Fruit fly (Drosophila melanogaster) whole organism, embryonic: ENCODE measurements around the gene Fibp.

ENCODE experiments used
- Bgb ChIP-seq: fragments of 200-800 bp; sonication (Bioruptor generic); IDR thresholded peaks from 2 replicates; pipeline ENCODE4 v1.3.6; 2022; ENCODE audit warnings: missing biosample characterization, missing genetic modification characterization; ENCODE audit not compliant: partially characterized antibody
- BtbVII ChIP-seq: fragments of 200-800 bp; sonication (Bioruptor generic); optimal IDR thresholded peaks from 3 replicates; lab custom pipeline; 2017; ENCODE audit warnings: missing biosample characterization, mild to moderate bottlenecking, missing genetic modification characterization
- CG10543 ChIP-seq: fragments of 200-800 bp; sonication (Bioruptor generic); optimal IDR thresholded peaks from 3 replicates; lab custom pipeline; 2017; ENCODE audit warnings: missing biosample characterization, mild to moderate bottlenecking, missing genetic modification characterization, moderate library complexity
- CG12219 ChIP-seq: fragments of 200-800 bp; sonication (Bioruptor generic); optimal IDR thresholded peaks from 3 replicates; lab custom pipeline; 2018; ENCODE audit warnings: missing biosample characterization, mild to moderate bottlenecking, missing genetic modification characterization
- CG13123 ChIP-seq: fragments of 200-800 bp; sonication (Bioruptor generic); optimal IDR thresholded peaks from 2 replicates; lab custom pipeline; 2016; ENCODE audit warnings: missing biosample characterization, missing genetic modification characterization
- CG13624 ChIP-seq: fragments of 200-800 bp; sonication (Bioruptor generic); optimal IDR thresholded peaks from 2 replicates; lab custom pipeline; 2016; ENCODE audit warnings: missing biosample characterization, missing genetic modification characterization
- CG16815 ChIP-seq: fragments of 200-800 bp; sonication (Bioruptor generic); optimal IDR thresholded peaks from 3 replicates; lab custom pipeline; 2017; ENCODE audit warnings: missing biosample characterization, mild to moderate bottlenecking, missing genetic modification characterization
- CG17359 ChIP-seq: fragments of 200-800 bp; sonication (Bioruptor generic); optimal IDR thresholded peaks from 3 replicates; lab custom pipeline; 2018; ENCODE audit warnings: missing biosample characterization, mild to moderate bottlenecking, missing genetic modification characterization, moderate library complexity
- CG17829 ChIP-seq: fragments of 200-800 bp; optimal IDR thresholded peaks from 2 replicates; lab custom pipeline; 2019; ENCODE audit warnings: missing biosample characterization, mild to moderate bottlenecking, missing genetic modification characterization, moderate library complexity
- CG30020 ChIP-seq: fragments of 200-800 bp; optimal IDR thresholded peaks from 2 replicates; lab custom pipeline; 2019; ENCODE audit warnings: missing biosample characterization, mild to moderate bottlenecking, missing genetic modification characterization, moderate library complexity
- CG30403 ChIP-seq: fragments of 200-800 bp; sonication (Bioruptor generic); optimal IDR thresholded peaks from 3 replicates; lab custom pipeline; 2016; ENCODE audit warnings: missing biosample characterization, missing genetic modification characterization
- CG31441 ChIP-seq: fragments of 200-800 bp; sonication (Bioruptor generic); IDR thresholded peaks from 2 replicates; pipeline ENCODE4 v1.3.6; 2022; ENCODE audit warnings: missing biosample characterization, missing genetic modification characterization
- CG32532 ChIP-seq: fragments of 200-800 bp; sonication (Bioruptor generic); IDR thresholded peaks from 2 replicates; pipeline ENCODE4 v1.3.6; 2022; ENCODE audit warnings: missing biosample characterization, missing genetic modification characterization
- CG4328 ChIP-seq: fragments of 200-800 bp; sonication (Bioruptor generic); optimal IDR thresholded peaks from 3 replicates; lab custom pipeline; 2017; ENCODE audit warnings: missing biosample characterization, missing genetic modification reagents, missing genetic modification characterization
- CG6254 ChIP-seq: fragments of 200-800 bp; sonication (Bioruptor generic); optimal IDR thresholded peaks from 3 replicates; lab custom pipeline; 2017; ENCODE audit warnings: mild to moderate bottlenecking, missing biosample characterization, missing genetic modification reagents, missing genetic modification characterization
- CG6683 ChIP-seq: fragments of 200-800 bp; sonication (Bioruptor generic); optimal IDR thresholded peaks from 2 replicates; lab custom pipeline; 2017; ENCODE audit warnings: missing biosample characterization, mild to moderate bottlenecking, missing genetic modification characterization, missing genetic modification reagents
- CG6765 ChIP-seq: fragments of 200-800 bp; sonication (Bioruptor generic); optimal IDR thresholded peaks from 3 replicates; lab custom pipeline; 2017; ENCODE audit warnings: missing biosample characterization, mild to moderate bottlenecking, missing genetic modification characterization
- CG9797 ChIP-seq: fragments of 200-800 bp; sonication (Bioruptor generic); optimal IDR thresholded peaks from 3 replicates; lab custom pipeline; 2018; ENCODE audit warnings: missing biosample characterization, mild to moderate bottlenecking, missing genetic modification characterization
- Chrac-16 ChIP-seq: fragments of 200-800 bp; sonication (Bioruptor generic); optimal IDR thresholded peaks from 3 replicates; lab custom pipeline; 2016; ENCODE audit warnings: missing biosample characterization, missing genetic modification characterization
- Dbx ChIP-seq: fragments of 200-800 bp; sonication (Bioruptor generic); IDR thresholded peaks from 3 replicates; pipeline ENCODE4 v1.3.6; 2022; ENCODE audit warnings: missing biosample characterization, missing genetic modification characterization
- Doc3 ChIP-seq: fragments of 200-800 bp; sonication (Bioruptor generic); IDR thresholded peaks from 3 replicates; pipeline ENCODE4 v1.3.6; 2022; ENCODE audit warnings: missing biosample characterization, missing genetic modification characterization; ENCODE audit not compliant: partially characterized antibody
- Dp ChIP-seq: fragments of 200-800 bp; sonication (Bioruptor generic); optimal IDR thresholded peaks from 2 replicates; lab custom pipeline; 2018; ENCODE audit warnings: missing biosample characterization, mild to moderate bottlenecking, missing genetic modification characterization, moderate library complexity
- ERR ChIP-seq: fragments of 200-800 bp; sonication (Bioruptor generic); optimal IDR thresholded peaks from 2 replicates; lab custom pipeline; 2016; ENCODE audit warnings: missing biosample characterization, missing genetic modification characterization
- Fer1 ChIP-seq: fragments of 200-800 bp; sonication (Bioruptor generic); optimal IDR thresholded peaks from 2 replicates; lab custom pipeline; 2017; ENCODE audit warnings: missing biosample characterization, mild to moderate bottlenecking, missing genetic modification characterization
- Gug ChIP-seq: fragments of 200-800 bp; sonication (Bioruptor generic); IDR thresholded peaks from 4 replicates; pipeline ENCODE4 v1.3.6; 2022; ENCODE audit warnings: missing biosample characterization, missing genetic modification characterization
- Hand ChIP-seq: fragments of 200-800 bp; sonication (Bioruptor generic); optimal IDR thresholded peaks from 2 replicates; lab custom pipeline; 2017; ENCODE audit warnings: mild to moderate bottlenecking, missing biosample characterization, missing genetic modification reagents, missing genetic modification characterization
- Jarid2 ChIP-seq: fragments of 200-800 bp; sonication (Bioruptor generic); optimal IDR thresholded peaks from 3 replicates; lab custom pipeline; 2017; ENCODE audit warnings: mild to moderate bottlenecking, missing biosample characterization, missing genetic modification reagents, missing genetic modification characterization
- PHDP ChIP-seq: fragments of 200-800 bp; sonication (Bioruptor generic); optimal IDR thresholded peaks from 3 replicates; lab custom pipeline; 2018; ENCODE audit warnings: missing biosample characterization, mild to moderate bottlenecking, missing genetic modification characterization, moderate library complexity
- Scr ChIP-seq: fragments of 200-800 bp; sonication (Bioruptor generic); IDR thresholded peaks from 2 replicates; pipeline ENCODE4 v1.3.6; 2022; ENCODE audit warnings: missing biosample characterization, missing genetic modification characterization; ENCODE audit not compliant: partially characterized antibody
- Six4 ChIP-seq: fragments of 200-800 bp; sonication (Bioruptor generic); optimal IDR thresholded peaks from 2 replicates; lab custom pipeline; 2016; ENCODE audit warnings: missing biosample characterization, missing genetic modification characterization
- Sry-δ ChIP-seq: fragments of 200-800 bp; sonication (Bioruptor generic); optimal IDR thresholded peaks from 2 replicates; lab custom pipeline; 2016; ENCODE audit warnings: missing biosample characterization, missing genetic modification characterization
- aop ChIP-seq: fragments of 200-800 bp; sonication (Bioruptor generic); IDR thresholded peaks from 2 replicates; pipeline ENCODE4 v1.3.6; 2022; ENCODE audit warnings: missing biosample characterization, missing genetic modification characterization
- ash1 ChIP-seq: fragments of 200-800 bp; sonication (Bioruptor generic); optimal IDR thresholded peaks from 2 replicates; lab custom pipeline; 2018; ENCODE audit warnings: missing biosample characterization, mild to moderate bottlenecking, missing genetic modification characterization
- bigmax ChIP-seq: fragments of 200-800 bp; sonication (Bioruptor generic); optimal IDR thresholded peaks from 2 replicates; lab custom pipeline; 2018; ENCODE audit warnings: missing biosample characterization, mild to moderate bottlenecking, missing genetic modification characterization
- cwo ChIP-seq: fragments of 200-800 bp; sonication (Bioruptor generic); optimal IDR thresholded peaks from 3 replicates; lab custom pipeline; 2017; ENCODE audit warnings: missing biosample characterization, missing genetic modification characterization, mild to moderate bottlenecking, moderate library complexity, missing genetic modification reagents
- dimm ChIP-seq: fragments of 200-800 bp; sonication (Bioruptor generic); IDR thresholded peaks from 2 replicates; pipeline ENCODE4 v1.3.6; 2022; ENCODE audit warnings: missing biosample characterization, missing genetic modification characterization
- eyg ChIP-seq: fragments of 200-800 bp; sonication (Bioruptor generic); optimal IDR thresholded peaks from 3 replicates; lab custom pipeline; 2016; ENCODE audit warnings: missing biosample characterization, missing genetic modification characterization
- fd64A ChIP-seq: fragments of 200-800 bp; sonication (Bioruptor generic); optimal IDR thresholded peaks from 3 replicates; lab custom pipeline; 2018; ENCODE audit warnings: missing biosample characterization, mild to moderate bottlenecking, missing genetic modification characterization
- her ChIP-seq: fragments of 200-800 bp; sonication (Bioruptor generic); optimal IDR thresholded peaks from 2 replicates; lab custom pipeline; 2016; ENCODE audit warnings: missing biosample characterization, missing genetic modification characterization
- knrl ChIP-seq: fragments of 200-800 bp; sonication (Bioruptor generic); IDR thresholded peaks from 3 replicates; pipeline ENCODE4 v1.3.6; 2022; ENCODE audit warnings: missing biosample characterization, missing genetic modification characterization; ENCODE audit not compliant: partially characterized antibody
- lilli ChIP-seq: fragments of 200-800 bp; sonication (Bioruptor generic); optimal IDR thresholded peaks from 3 replicates; lab custom pipeline; 2016; ENCODE audit warnings: missing biosample characterization, missing genetic modification characterization
- nerfin-2 ChIP-seq: fragments of 200-800 bp; sonication (Bioruptor generic); IDR thresholded peaks from 2 replicates; pipeline ENCODE4 v1.3.6; 2022; ENCODE audit warnings: missing biosample characterization, missing genetic modification characterization; ENCODE audit not compliant: partially characterized antibody
- oc ChIP-seq: fragments of 200-800 bp; sonication (Bioruptor generic); optimal IDR thresholded peaks from 2 replicates; lab custom pipeline; 2018; ENCODE audit warnings: missing biosample characterization, mild to moderate bottlenecking, missing genetic modification characterization, moderate library complexity
- pzg ChIP-seq: fragments of 200-800 bp; sonication (Bioruptor generic); optimal IDR thresholded peaks from 3 replicates; lab custom pipeline; 2018; ENCODE audit warnings: missing biosample characterization, mild to moderate bottlenecking, missing genetic modification characterization, moderate library complexity
- slou ChIP-seq: fragments of 200-800 bp; sonication (Bioruptor generic); optimal IDR thresholded peaks from 3 replicates; lab custom pipeline; 2016; ENCODE audit warnings: missing biosample characterization, missing genetic modification characterization
- zen ChIP-seq: fragments of 200-800 bp; sonication (Bioruptor generic); optimal IDR thresholded peaks from 3 replicates; lab custom pipeline; 2018; ENCODE audit warnings: missing biosample characterization, mild to moderate bottlenecking, missing genetic modification characterization, moderate library complexity
- zen2 ChIP-seq: fragments of 200-800 bp; sonication (Bioruptor generic); IDR thresholded peaks from 3 replicates; pipeline ENCODE4 v1.3.6; 2022; ENCODE audit warnings: missing biosample characterization, missing genetic modification characterization; ENCODE audit not compliant: partially characterized antibody

Gene Fibp

DNA sequence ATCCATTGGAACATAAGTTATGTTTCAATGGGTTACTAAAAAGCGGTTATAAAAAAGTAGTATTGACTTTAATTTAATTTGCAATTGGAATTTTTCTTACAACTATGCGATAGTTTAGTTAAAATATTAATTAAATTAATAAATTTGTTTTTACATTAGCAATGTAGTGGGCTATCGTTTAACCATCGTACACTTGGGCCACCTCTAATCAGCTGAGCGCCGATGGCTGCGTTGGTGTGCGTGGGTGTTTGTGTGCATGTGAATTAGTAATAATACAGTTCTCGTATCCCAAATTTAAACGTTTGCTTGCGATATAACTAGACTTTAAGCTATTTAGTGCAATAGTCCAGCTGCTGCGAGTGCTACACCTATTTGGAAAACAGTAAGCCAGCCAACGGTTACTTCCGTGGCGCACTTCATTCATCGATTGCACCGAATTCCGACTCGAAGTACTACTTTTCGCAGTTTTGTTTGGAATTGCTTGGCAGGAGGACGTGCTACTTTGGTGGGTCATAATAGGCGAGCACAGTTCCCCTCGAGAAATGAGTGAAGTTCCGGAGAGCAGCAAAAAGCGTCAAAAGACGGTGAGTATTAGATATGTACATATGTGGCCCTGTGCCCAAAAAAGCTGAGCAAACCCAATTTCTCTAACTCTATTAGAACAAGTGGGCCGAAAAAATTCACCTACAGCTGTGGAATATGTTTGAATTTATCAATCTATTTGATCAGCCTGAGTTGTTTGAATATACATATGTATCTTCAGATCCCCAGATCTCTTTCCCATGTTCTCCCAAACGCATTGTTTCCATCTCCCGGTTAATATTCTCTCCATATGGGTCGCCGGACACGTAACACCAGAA, 27.5 kb upstream of the Fibp start, which contains the start of gene Papss:
Papss (plus strand) TSS at position 247 of the 860 bp plus-strand sequence.
- TF ChIP-seq nerfin-2 (GFP tag; lab: Robert Waterston, UW) (peak; percentile 56), eyg (GFP tag; lab: Kevin White, UChicago) (peak; percentile 14), Jarid2 (no peak), aop (GFP tag; lab: Robert Waterston, UW) (no peak), dimm (GFP tag; lab: Robert Waterston, UW) (no peak), Six4 (GFP tag; lab: Kevin White, UChicago) (peak; percentile 27), CG6683 (peak; percentile 38), Bgb (GFP tag; lab: Robert Waterston, UW) (peak; percentile 82), Gug (GFP tag; lab: Robert Waterston, UW) (0 out of 4 replicates have a peak, but pooled peaks have one; percentile 26), lilli (GFP tag; lab: Kevin White, UChicago) (no peak), CG17829 (tag; lab: Kevin White, UChicago) (peak; percentile 47), Dp (GFP tag; lab: Kevin White, UChicago) (peak; percentile 2), zen2 (GFP tag; lab: Robert Waterston, UW) (peak; percentile 77; the same call in 2 of the 3 replicates), CG6765 (GFP tag; lab: Kevin White, UChicago) (peak; percentile 18), CG16815 (GFP tag; lab: Kevin White, UChicago) (no peak), Sry-δ (peak; percentile 70), Scr (peak; percentile 90), Fer1 (GFP tag; lab: Kevin White, UChicago) (peak; percentile 71), knrl (GFP tag; lab: Robert Waterston, UW) (peak; percentile 82), BtbVII (GFP tag; lab: Kevin White, UChicago) (peak; percentile 29), oc (tag; lab: Kevin White, UChicago) (no peak), CG10543 (GFP tag; lab: Kevin White, UChicago) (peak; percentile 49), PHDP (peak; percentile 25), slou (no peak), CG17359 (tag; lab: Kevin White, UChicago) (peak; percentile 41), CG13123 (no peak), Chrac-16 (GFP tag; lab: Kevin White, UChicago) (peak; percentile 23), Hand (GFP tag; lab: Kevin White, UChicago) (peak; percentile 23), bigmax (no peak), cwo (GFP tag; lab: Kevin White, UChicago) (peak; percentile 24), CG9797 (no peak), CG6254 (GFP tag; lab: Kevin White, UChicago) (peak; percentile 3), fd64A (GFP tag; lab: Kevin White, UChicago) (peak; percentile 43), ERR (GFP tag; lab: Kevin White, UChicago) (no peak), CG13624 (GFP tag; lab: Kevin White, UChicago) (peak; percentile 12), her (GFP tag; lab: Kevin White, UChicago) (peak; percentile 23), Doc3 (GFP tag; lab: Robert Waterston, UW) (peak; percentile 93), CG31441 (no peak), CG30403 (GFP tag; lab: Kevin White, UChicago) (peak; percentile 51), ash1 (peak; percentile 47), CG4328 (GFP tag; lab: Kevin White, UChicago) (peak; percentile 27), CG12219 (GFP tag; lab: Kevin White, UChicago) (peak; percentile 14), Dbx (peak; percentile 70; the same call in 2 of the 3 replicates), pzg (GFP tag; lab: Kevin White, UChicago) (peak; percentile 40), zen (tag; lab: Kevin White, UChicago) (peak; percentile 41), CG30020 (peak; percentile 53), CG32532 (GFP tag; lab: Robert Waterston, UW) (peak; percentile 56)
